Worm (Caenorhabditis elegans): Measurements from ENCODE around the gene T25D10.4.

Gene T25D10.4

ce11 chrII:6449656-6450055 is 39.6 kb upstream of the T25D10.4 start, which contains the start of gene nhr-22:
TSS of gene nhr-22 (minus strand) at chrII:6449792.
- TF ChIP-seq nhr-84 (tag; optimal IDR thresholded peaks at IDR 0.05) (no peak), unc-98 (GFP tag; IDR thresholded peaks at IDR 0.05) (no peak), aha-1 (tag; optimal IDR thresholded peaks at IDR 0.05) (no peak), rnt-1 (tag; optimal IDR thresholded peaks at IDR 0.05) (no peak), mep-1 (tag; optimal IDR thresholded peaks at IDR 0.05) (no peak), snpc-4 (tag; optimal IDR thresholded peaks at IDR 0.05) (no peak), grh-1 (GFP tag; IDR thresholded peaks at IDR 0.05) (no peak), ceh-8 (GFP tag; optimal IDR thresholded peaks at IDR 0.05) (no peak), alr-1 (tag; optimal IDR thresholded peaks at IDR 0.05; ENCODE audit: borderline replicate concordance) (no peak), Y116A8C.19 (tag; optimal IDR thresholded peaks at IDR 0.05; ENCODE audit: borderline replicate concordance) (no peak), lir-3 (tag; optimal IDR thresholded peaks at IDR 0.05; ENCODE audit: poor library complexity) (no peak), C04F5.9 (tag; optimal IDR thresholded peaks at IDR 0.05) (no peak), elt-3 (tag; optimal IDR thresholded peaks at IDR 0.05) (peak in 1 of 6 experiments; percentile 12), nhr-71 (tag; optimal IDR thresholded peaks at IDR 0.05) (no peak), irx-1 (tag; optimal IDR thresholded peaks at IDR 0.05) (no peak), efl-1 (optimal IDR thresholded peaks at IDR 0.05) (no peak), efl-1 (GFP tag; optimal IDR thresholded peaks at IDR 0.05 in 1 of 2) (no peak), ztf-11 (tag; optimal IDR thresholded peaks at IDR 0.05) (no peak), nhr-85 (tag) (peak; percentile 16), fkh-10 (GFP tag; optimal IDR thresholded peaks at IDR 0.05) (no peak), ceh-82 (tag; optimal IDR thresholded peaks at IDR 0.05) (no peak), hlh-17 (GFP tag; optimal IDR thresholded peaks at IDR 0.05; ENCODE audit: borderline replicate concordance) (no peak), nhr-11 (tag; optimal IDR thresholded peaks at IDR 0.05) (no peak), vab-15 (tag; optimal IDR thresholded peaks at IDR 0.05) (no peak), blmp-1 (tag; optimal IDR thresholded peaks at IDR 0.05) (peak; percentile 78), fos-1 (tag; optimal IDR thresholded peaks at IDR 0.05) (no peak), lin-14 (GFP tag; optimal IDR thresholded peaks at IDR 0.05) (peak; percentile 29), nhr-28 (tag; optimal IDR thresholded peaks at IDR 0.05) (no peak), nhr-90 (tag; optimal IDR thresholded peaks at IDR 0.05; ENCODE audit: poor library complexity) (no peak)

DNA sequence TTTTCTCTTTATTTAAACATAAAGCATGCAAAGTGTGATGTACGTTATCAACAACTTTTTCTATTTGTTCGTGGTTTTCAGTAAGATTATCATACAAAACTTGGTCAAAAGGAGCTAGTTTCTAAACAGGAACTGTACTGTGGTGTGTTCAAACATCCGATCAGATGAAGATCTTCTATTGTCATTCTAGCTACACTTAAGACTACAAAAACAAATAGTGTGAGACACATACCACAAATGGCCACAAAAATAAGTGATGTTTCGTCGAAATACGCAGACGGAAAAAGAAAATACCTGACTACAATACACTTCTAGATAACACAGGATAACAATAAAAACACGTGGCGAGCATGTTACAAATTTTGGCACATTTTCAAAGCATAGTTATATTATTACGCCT is 38.6 kb upstream of the T25D10.4 start:
- TF ChIP-seq nhr-85 (tag) (peak; percentile 65), snu-23 (GFP tag; optimal IDR thresholded peaks at IDR 0.05) (peak; percentile 17), nhr-19 (GFP tag; conservative IDR thresholded peaks at IDR 0.05) (no peak), snpc-4 (tag; optimal IDR thresholded peaks at IDR 0.05) (no peak), nhr-71 (tag; optimal IDR thresholded peaks at IDR 0.05) (peak; percentile 20), lin-14 (GFP tag; optimal IDR thresholded peaks at IDR 0.05) (peak; percentile 48), unc-98 (GFP tag; IDR thresholded peaks at IDR 0.05) (no peak), lin-35 (GFP tag; optimal IDR thresholded peaks at IDR 0.05) (peak in 1 of 2 experiments; percentile 27), nhr-20 (tag; optimal IDR thresholded peaks at IDR 0.05) (peak; percentile 75), elt-2 (tag; optimal IDR thresholded peaks at IDR 0.05) (peak; percentile 45), efl-1 (optimal IDR thresholded peaks at IDR 0.05) (no peak), efl-1 (GFP tag; optimal IDR thresholded peaks at IDR 0.05 in 1 of 2) (peak in 1 of 2 experiments; percentile 83), C16A3.4 (tag; optimal IDR thresholded peaks at IDR 0.05) (no peak)

ce11 chrII:6448189-6448588 is 38.1 kb upstream of the T25D10.4 start:
- TF ChIP-seq swsn-7 (tag; optimal IDR thresholded peaks at IDR 0.05) (no peak), elt-2 (tag; optimal IDR thresholded peaks at IDR 0.05) (no peak), snpc-4 (tag; optimal IDR thresholded peaks at IDR 0.05) (no peak), lin-35 (GFP tag; optimal IDR thresholded peaks at IDR 0.05) (peak in 1 of 2 experiments; percentile 33), nhr-28 (tag; optimal IDR thresholded peaks at IDR 0.05) (no peak), F16B12.6 (tag; optimal IDR thresholded peaks at IDR 0.05) (no peak), ceh-90 (tag; optimal IDR thresholded peaks at IDR 0.05) (no peak), vab-15 (tag; optimal IDR thresholded peaks at IDR 0.05) (no peak), ceh-63 (GFP tag; optimal IDR thresholded peaks at IDR 0.05) (no peak), aha-1 (tag; optimal IDR thresholded peaks at IDR 0.05) (no peak), elt-3 (tag; optimal IDR thresholded peaks at IDR 0.05) (peak in 2 of 6 experiments; percentile 43 to 75), unc-86 (tag; optimal IDR thresholded peaks at IDR 0.05) (no peak), C04F5.9 (tag; optimal IDR thresholded peaks at IDR 0.05) (no peak), nhr-71 (tag; optimal IDR thresholded peaks at IDR 0.05) (peak; percentile 1), lin-13 (GFP tag; optimal IDR thresholded peaks at IDR 0.05) (no peak), fkh-4 (tag; optimal IDR thresholded peaks at IDR 0.05; ENCODE audit: borderline replicate concordance) (no peak), grh-1 (GFP tag; IDR thresholded peaks at IDR 0.05) (0 out of 2 replicates have a peak, but pooled peaks have one; percentile 6), ama-1 (optimal IDR thresholded peaks at IDR 0.05) (no peak), hlh-17 (GFP tag; optimal IDR thresholded peaks at IDR 0.05; ENCODE audit: borderline replicate concordance) (no peak), nhr-90 (tag; optimal IDR thresholded peaks at IDR 0.05; ENCODE audit: poor library complexity) (no peak), snu-23 (GFP tag; optimal IDR thresholded peaks at IDR 0.05) (peak; percentile 7), skn-1 (tag; optimal IDR thresholded peaks at IDR 0.05) (no peak), nhr-11 (tag; optimal IDR thresholded peaks at IDR 0.05) (no peak), mdl-1 (tag; optimal IDR thresholded peaks at IDR 0.05) (peak in 1 of 2 experiments; percentile 58), nhr-85 (tag) (no peak), xbp-1 (tag; optimal IDR thresholded peaks at IDR 0.05) (no peak), alr-1 (tag; optimal IDR thresholded peaks at IDR 0.05; ENCODE audit: borderline replicate concordance) (no peak), sup-37 (GFP tag; optimal IDR thresholded peaks at IDR 0.05) (no peak)

Data from whole organism, L1 larva.